Fruit fly (Drosophila melanogaster): ENCODE results near the gene yata.

dm6 chr3R:29767236-29767635, 18.2 kb downstream of the yata start:
- TF ChIP-seq Sin3A (optimal IDR thresholded peaks at IDR 0.05) (no peak), ttk (optimal IDR thresholded peaks at IDR 0.05) (no peak), psq (optimal IDR thresholded peaks at IDR 0.05) (no peak)
